Fruit fly (Drosophila melanogaster) whole organism, embryonic: Measurements from ENCODE around the gene Fas2.
A peak's percentile ranks its signal among the peaks of the same experiment; 100 is the strongest.

Source experiments
- C15 ChIP-seq: fragments of 200-800 bp; sonication (Bioruptor generic); IDR thresholded peaks from 3 replicates; pipeline ENCODE4 v1.3.6; 2022; ENCODE audit warnings: missing biosample characterization, missing genetic modification characterization
- CG10274 ChIP-seq: fragments of 200-800 bp; sonication (Bioruptor generic); optimal IDR thresholded peaks from 3 replicates; lab custom pipeline; 2017; ENCODE audit warnings: missing biosample characterization, mild to moderate bottlenecking, missing genetic modification characterization
- CG10543 ChIP-seq: fragments of 200-800 bp; sonication (Bioruptor generic); optimal IDR thresholded peaks from 3 replicates; lab custom pipeline; 2017; ENCODE audit warnings: missing biosample characterization, mild to moderate bottlenecking, missing genetic modification characterization, moderate library complexity
- CG11504 ChIP-seq: fragments of 200-800 bp; sonication (Bioruptor generic); optimal IDR thresholded peaks from 3 replicates; lab custom pipeline; 2019; ENCODE audit warnings: missing biosample characterization, mild to moderate bottlenecking, missing genetic modification characterization, moderate library complexity
- CG11696 ChIP-seq: fragments of 200-800 bp; sonication (Bioruptor generic); IDR thresholded peaks from 2 replicates; pipeline ENCODE4 v1.3.6; 2022; ENCODE audit warnings: missing biosample characterization, missing genetic modification characterization
- CG12155 ChIP-seq: fragments of 200-800 bp; sonication (Bioruptor generic); optimal IDR thresholded peaks from 3 replicates; lab custom pipeline; 2016; ENCODE audit warnings: missing biosample characterization, missing genetic modification characterization
- CG12219 ChIP-seq: fragments of 200-800 bp; sonication (Bioruptor generic); optimal IDR thresholded peaks from 3 replicates; lab custom pipeline; 2018; ENCODE audit warnings: missing biosample characterization, mild to moderate bottlenecking, missing genetic modification characterization
- CG14441 ChIP-seq: fragments of 200-800 bp; sonication (Bioruptor generic); IDR thresholded peaks from 2 replicates; pipeline ENCODE4 v1.3.6; 2022; ENCODE audit warnings: missing biosample characterization, missing genetic modification characterization
- CG14667 ChIP-seq: fragments of 200-800 bp; sonication (Bioruptor generic); IDR thresholded peaks from 2 replicates; pipeline ENCODE4 v1.3.6; 2022; ENCODE audit warnings: missing biosample characterization, missing genetic modification characterization
- CG15696 ChIP-seq: fragments of 200-800 bp; sonication (Bioruptor generic); optimal IDR thresholded peaks from 2 replicates; lab custom pipeline; 2019; ENCODE audit warnings: missing biosample characterization, mild to moderate bottlenecking, missing genetic modification characterization, moderate library complexity
- CG18262 ChIP-seq: fragments of 200-800 bp; optimal IDR thresholded peaks from 3 replicates; lab custom pipeline; 2019; ENCODE audit warnings: missing biosample characterization, mild to moderate bottlenecking, missing genetic modification characterization, moderate library complexity
- CG2120 ChIP-seq: fragments of 200-800 bp; sonication (Bioruptor generic); optimal IDR thresholded peaks from 3 replicates; lab custom pipeline; 2016; ENCODE audit warnings: missing biosample characterization, missing genetic modification characterization
- CG34422 ChIP-seq: fragments of 200-800 bp; sonication (Bioruptor generic); IDR thresholded peaks from 3 replicates; pipeline ENCODE4 v1.3.6; 2022; ENCODE audit warnings: missing biosample characterization, missing genetic modification characterization
- CG4328 ChIP-seq: fragments of 200-800 bp; sonication (Bioruptor generic); optimal IDR thresholded peaks from 3 replicates; lab custom pipeline; 2017; ENCODE audit warnings: missing biosample characterization, missing genetic modification reagents, missing genetic modification characterization
- CG4617 ChIP-seq: fragments of 200-800 bp; sonication (Bioruptor generic); optimal IDR thresholded peaks from 3 replicates; lab custom pipeline; 2016; ENCODE audit warnings: missing biosample characterization, missing genetic modification characterization, borderline replicate concordance
- CG5180 ChIP-seq: fragments of 200-800 bp; sonication (Bioruptor generic); optimal IDR thresholded peaks from 3 replicates; lab custom pipeline; 2017; ENCODE audit warnings: missing biosample characterization, missing genetic modification characterization, mild to moderate bottlenecking, moderate library complexity, missing genetic modification reagents
- CG5245 ChIP-seq: fragments of 200-800 bp; sonication (Bioruptor generic); optimal IDR thresholded peaks from 3 replicates; lab custom pipeline; 2016; ENCODE audit warnings: missing biosample characterization, missing genetic modification characterization
- CG5953 ChIP-seq: fragments of 200-800 bp; sonication (Bioruptor generic); IDR thresholded peaks from 2 replicates; pipeline ENCODE4 v1.3.6; 2022; ENCODE audit warnings: missing biosample characterization, missing genetic modification characterization
- CG6689 ChIP-seq: fragments of 200-800 bp; sonication (Bioruptor generic); IDR thresholded peaks from 2 replicates; pipeline ENCODE4 v1.3.6; 2022; ENCODE audit warnings: missing biosample characterization, missing genetic modification characterization
- CG9609 ChIP-seq: fragments of 200-800 bp; sonication (Bioruptor generic); optimal IDR thresholded peaks from 3 replicates; lab custom pipeline; 2016; ENCODE audit warnings: missing biosample characterization, missing genetic modification characterization
- Drgx ChIP-seq: fragments of 200-800 bp; sonication (Bioruptor generic); IDR thresholded peaks from 2 replicates; pipeline ENCODE4 v1.3.6; 2022; ENCODE audit warnings: missing biosample characterization, missing genetic modification characterization
- Fer3 ChIP-seq: fragments of 200-800 bp; sonication (Bioruptor generic); optimal IDR thresholded peaks from 2 replicates; lab custom pipeline; 2018; ENCODE audit warnings: missing biosample characterization, mild to moderate bottlenecking, missing genetic modification characterization, moderate library complexity
- HmgD ChIP-seq: fragments of 200-800 bp; sonication (Bioruptor generic); optimal IDR thresholded peaks from 3 replicates; lab custom pipeline; 2016; ENCODE audit warnings: missing biosample characterization, missing genetic modification characterization
- Hr51 ChIP-seq, 2 experiments: fragments of 200-800 bp; sonication (Bioruptor generic); optimal IDR thresholded peaks; 2 replicates in 1 of 2; 3 replicates in 1 of 2; lab custom pipeline; 2016 to 2018; ENCODE audit warnings: missing biosample characterization in 2 of 2, missing genetic modification characterization in 2 of 2, mild to moderate bottlenecking in 1 of 2, moderate library complexity in 1 of 2
- MESR4 ChIP-seq: fragments of 200-800 bp; sonication (Bioruptor generic); optimal IDR thresholded peaks from 2 replicates; lab custom pipeline; 2018; ENCODE audit warnings: missing biosample characterization, mild to moderate bottlenecking, missing genetic modification characterization, moderate library complexity
- Med ChIP-seq: fragments of 200-800 bp; sonication (Bioruptor generic); peaks from one replicate; lab custom pipeline; 2016; ENCODE audit warnings: missing biosample characterization, missing genetic modification characterization, mild to moderate bottlenecking, inconsistent platforms, moderate library complexity
- ap ChIP-seq: fragments of 200-800 bp; sonication (Bioruptor generic); IDR thresholded peaks from 2 replicates; pipeline ENCODE4 v1.3.6; 2022; ENCODE audit warnings: missing biosample characterization, missing genetic modification characterization
- bcd ChIP-seq: fragments of 200-800 bp; sonication (Bioruptor generic); optimal IDR thresholded peaks from 2 replicates; lab custom pipeline; 2017; ENCODE audit warnings: missing biosample characterization, mild to moderate bottlenecking, missing genetic modification characterization
- br ChIP-seq: fragments of >200 bp; optimal IDR thresholded peaks from 2 replicates; lab custom pipeline; 2017
- bsh ChIP-seq, 2 experiments: fragments of 200-800 bp; sonication (Bioruptor generic); optimal IDR thresholded peaks; 2 replicates each; lab custom pipeline; 2017 to 2018; ENCODE audit warnings: mild to moderate bottlenecking in 2 of 2, missing biosample characterization in 2 of 2, missing genetic modification characterization in 2 of 2, moderate library complexity in 1 of 2
- chm ChIP-seq: fragments of 200-800 bp; sonication (Bioruptor generic); IDR thresholded peaks from 2 replicates; pipeline ENCODE4 v1.3.6; 2022; ENCODE audit warnings: missing biosample characterization, missing genetic modification characterization
- croc ChIP-seq: fragments of 200-800 bp; sonication (Bioruptor generic); conservative IDR thresholded peaks from 3 replicates; pipeline ENCODE4 v1.3.6; 2022; ENCODE audit warnings: missing biosample characterization, missing genetic modification characterization
- dmrt99B ChIP-seq: fragments of 200-800 bp; sonication (Bioruptor generic); optimal IDR thresholded peaks from 2 replicates; lab custom pipeline; 2018; ENCODE audit warnings: missing biosample characterization, mild to moderate bottlenecking, missing genetic modification characterization, moderate library complexity
- dysf ChIP-seq: fragments of 200-800 bp; sonication (Bioruptor generic); IDR thresholded peaks from 3 replicates; pipeline ENCODE4 v1.3.6; 2022; ENCODE audit warnings: missing biosample characterization, missing genetic modification characterization
- eyg ChIP-seq: fragments of 200-800 bp; sonication (Bioruptor generic); optimal IDR thresholded peaks from 3 replicates; lab custom pipeline; 2016; ENCODE audit warnings: missing biosample characterization, missing genetic modification characterization
- gcm ChIP-seq: fragments of 200-800 bp; sonication (Bioruptor generic); optimal IDR thresholded peaks from 2 replicates; lab custom pipeline; 2019; ENCODE audit warnings: missing biosample characterization, mild to moderate bottlenecking, missing genetic modification characterization, moderate library complexity
- grau ChIP-seq: fragments of 200-800 bp; optimal IDR thresholded peaks from 3 replicates; lab custom pipeline; 2019; ENCODE audit warnings: missing biosample characterization, mild to moderate bottlenecking, missing genetic modification characterization, moderate library complexity
- ham ChIP-seq: fragments of 200-800 bp; sonication (Bioruptor generic); IDR thresholded peaks from 2 replicates; pipeline ENCODE4 v1.3.6; 2022; ENCODE audit warnings: missing biosample characterization, missing genetic modification characterization
- ind ChIP-seq: fragments of 200-800 bp; sonication (Bioruptor generic); optimal IDR thresholded peaks from 3 replicates; lab custom pipeline; 2016; ENCODE audit warnings: missing biosample characterization, missing genetic modification characterization
- insv ChIP-seq, 2 experiments: fragments of 200-800 bp; sonication (Bioruptor generic); optimal IDR thresholded peaks; 3 replicates each; lab custom pipeline; 2016 to 2018; ENCODE audit warnings: missing biosample characterization in 2 of 2, missing genetic modification characterization in 2 of 2
- ken ChIP-seq: fragments of 200-800 bp; sonication (Bioruptor generic); IDR thresholded peaks from 3 replicates; pipeline ENCODE4 v1.3.6; 2022; ENCODE audit warnings: missing biosample characterization, missing genetic modification characterization
- lab ChIP-seq: fragments of 200-800 bp; sonication (Bioruptor generic); optimal IDR thresholded peaks from 3 replicates; lab custom pipeline; 2017; ENCODE audit warnings: missing biosample characterization, missing genetic modification characterization, mild to moderate bottlenecking, moderate library complexity, missing genetic modification reagents
- peb ChIP-seq: fragments of 200-800 bp; sonication (Bioruptor generic); IDR thresholded peaks from 2 replicates; pipeline ENCODE4 v1.3.6; 2022; ENCODE audit warnings: missing biosample characterization, missing genetic modification characterization
- phol ChIP-seq: fragments of 200-800 bp; sonication (Bioruptor generic); optimal IDR thresholded peaks from 3 replicates; lab custom pipeline; 2018; ENCODE audit warnings: missing biosample characterization, mild to moderate bottlenecking, missing genetic modification characterization, moderate library complexity
- row ChIP-seq: fragments of 200-800 bp; sonication (Bioruptor generic); IDR thresholded peaks from 3 replicates; pipeline ENCODE4 v1.3.6; 2022; ENCODE audit warnings: missing biosample characterization, missing genetic modification characterization
- sens ChIP-seq: fragments of 200-800 bp; sonication (Bioruptor generic); peaks from one replicate; lab custom pipeline; 2016; ENCODE audit warnings: missing biosample characterization, missing genetic modification characterization
- sens-2 ChIP-seq: fragments of 200-800 bp; sonication (Bioruptor generic); IDR thresholded peaks from 2 replicates; pipeline ENCODE4 v1.3.6; 2022; ENCODE audit warnings: missing biosample characterization, missing genetic modification characterization
- stwl ChIP-seq: fragments of 200-800 bp; sonication (Bioruptor generic); optimal IDR thresholded peaks from 3 replicates; lab custom pipeline; 2018; ENCODE audit warnings: missing biosample characterization, mild to moderate bottlenecking, missing genetic modification characterization, moderate library complexity
- tio ChIP-seq: fragments of 200-800 bp; sonication (Bioruptor generic); optimal IDR thresholded peaks from 2 replicates; lab custom pipeline; 2017; ENCODE audit warnings: missing biosample characterization, missing genetic modification characterization, inconsistent platforms
- zen ChIP-seq: fragments of 200-800 bp; sonication (Bioruptor generic); optimal IDR thresholded peaks from 3 replicates; lab custom pipeline; 2018; ENCODE audit warnings: missing biosample characterization, mild to moderate bottlenecking, missing genetic modification characterization, moderate library complexity

Fas2 gene

DNA sequence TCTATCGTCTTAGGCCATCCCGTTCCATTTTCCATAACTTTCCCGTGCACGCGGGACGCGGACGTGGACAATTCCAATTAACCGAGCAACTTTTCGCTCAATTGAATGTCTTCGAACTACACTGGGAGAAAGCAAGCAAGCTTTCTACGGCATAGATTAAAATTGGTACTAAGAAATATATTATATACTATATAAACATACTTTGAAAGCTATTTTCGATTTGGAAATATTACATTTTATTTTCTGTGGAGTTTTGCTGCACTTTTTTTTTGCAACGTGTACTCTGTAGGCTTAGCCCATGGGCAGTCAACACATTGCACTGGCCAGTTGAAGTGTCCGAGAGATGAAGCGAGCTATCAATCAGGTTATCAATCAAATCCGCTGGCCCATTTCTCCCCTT, 35.4 kb downstream of the Fas2 start (continued):
- no peak for TF ChIP-seq CG9609 (GFP tag; lab: Kevin White, UChicago)
- peak; percentile 1 for TF ChIP-seq CG18262
- TF ChIP-seq bsh (GFP tag; optimal IDR thresholded peaks at IDR 0.05; lab: Kevin White, UChicago) = peak; percentile 20 to 46

DNA sequence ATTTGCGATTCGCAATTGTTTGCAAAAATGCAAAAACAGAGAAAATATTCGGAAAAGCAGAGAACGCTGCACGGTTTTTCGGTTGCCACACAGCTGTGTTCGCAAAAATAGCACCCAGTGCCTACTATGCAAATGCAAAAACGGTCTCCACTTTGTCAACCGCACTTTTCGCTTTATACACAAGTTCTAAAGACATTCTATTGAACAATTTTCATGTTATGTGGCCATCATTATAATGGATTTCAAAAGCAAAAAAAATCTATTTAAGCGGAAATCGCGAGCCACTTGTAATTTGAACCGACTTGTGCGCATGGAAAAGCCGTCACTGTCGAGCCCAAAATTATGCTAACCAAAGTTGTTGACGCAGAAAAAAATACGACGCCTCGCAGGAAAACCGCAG, 54.9 kb downstream of the Fas2 start:
- TF ChIP-seq Fer3 (no peak), CG14667 (0 out of 2 replicates have a peak, but pooled peaks have one; percentile 13), tio (peak; percentile 8), CG5180 (GFP tag; lab: Kevin White, UChicago) (no peak), phol (tag; lab: Kevin White, UChicago) (peak; percentile 4), HmgD (no peak), eyg (GFP tag; lab: Kevin White, UChicago) (no peak), CG10543 (GFP tag; lab: Kevin White, UChicago) (no peak), CG5953 (GFP tag; lab: Robert Waterston, UW) (no peak), ap (no peak), CG4617 (GFP tag; lab: Kevin White, UChicago) (no peak), chm (GFP tag; lab: Robert Waterston, UW) (no peak), C15 (no peak), dysf (GFP tag; lab: Robert Waterston, UW) (0 out of 3 replicates have a peak, but pooled peaks have one; percentile 20), bcd (no peak), Med (GFP tag; lab: Kevin White, UChicago) (peak; percentile 64), CG14441 (GFP tag; lab: Robert Waterston, UW) (peak; percentile 35; the same call in 1 of the 2 replicates), insv (GFP tag; optimal IDR thresholded peaks at IDR 0.05; lab: Kevin White, UChicago) (no peak), br (lab: Kevin White, UChicago) (no peak), stwl (tag; lab: Kevin White, UChicago) (no peak), CG12155 (GFP tag; lab: Kevin White, UChicago) (no peak), grau (peak; percentile 6), dmrt99B (tag; lab: Kevin White, UChicago) (peak; percentile 41), lab (peak; percentile 27), Hr51 (GFP tag; optimal IDR thresholded peaks at IDR 0.05; lab: Kevin White, UChicago) (peak in 1 of 2 experiments; percentile 5), CG5245 (GFP tag; lab: Kevin White, UChicago) (no peak), ind (GFP tag; lab: Kevin White, UChicago) (peak; percentile 3), CG11504 (tag; lab: Kevin White, UChicago) (peak; percentile 23), gcm (GFP tag; lab: Kevin White, UChicago) (no peak), MESR4 (GFP tag; lab: Kevin White, UChicago) (no peak), ken (0 out of 3 replicates have a peak, but pooled peaks have one; percentile 23), sens (peak; percentile 10), CG34422 (GFP tag; lab: Robert Waterston, UW) (no peak), Drgx (peak; percentile 55; the same call in 1 of the 2 replicates), CG11696 (0 out of 2 replicates have a peak, but pooled peaks have one; percentile 52), CG2120 (peak; percentile 24), CG15696 (tag; lab: Kevin White, UChicago) (no peak), ham (no peak), CG4328 (GFP tag; lab: Kevin White, UChicago) (no peak), croc (no peak), CG10274 (GFP tag; lab: Kevin White, UChicago) (no peak), zen (tag; lab: Kevin White, UChicago) (peak; percentile 3), peb (no peak), CG12219 (no peak), sens-2 (GFP tag; lab: Robert Waterston, UW) (no peak), CG6689 (GFP tag; lab: Robert Waterston, UW) (0 out of 2 replicates have a peak, but pooled peaks have one; percentile 15), row (GFP tag; lab: Robert Waterston, UW) (peak; percentile 56; the same call in 2 of the 3 replicates)
